Worm (Caenorhabditis elegans): Measurements from ENCODE around the gene tes-1.

Gene tes-1

ce11 chrIV:7451345-7451744 is at the start of gene tes-1:
TSS of gene tes-1 (minus strand) at chrIV:7451445.
- TF ChIP-seq nhr-67 (tag; optimal IDR thresholded peaks at IDR 0.05) (no peak), fos-1 (tag; optimal IDR thresholded peaks at IDR 0.05) (no peak), zag-1 (tag; optimal IDR thresholded peaks at IDR 0.05) (no peak), ceh-82 (tag; optimal IDR thresholded peaks at IDR 0.05) (no peak), elt-3 (tag; optimal IDR thresholded peaks at IDR 0.05) (no peak), fkh-10 (GFP tag; optimal IDR thresholded peaks at IDR 0.05) (no peak), mml-1 (tag; optimal IDR thresholded peaks at IDR 0.05) (no peak)

DNA sequence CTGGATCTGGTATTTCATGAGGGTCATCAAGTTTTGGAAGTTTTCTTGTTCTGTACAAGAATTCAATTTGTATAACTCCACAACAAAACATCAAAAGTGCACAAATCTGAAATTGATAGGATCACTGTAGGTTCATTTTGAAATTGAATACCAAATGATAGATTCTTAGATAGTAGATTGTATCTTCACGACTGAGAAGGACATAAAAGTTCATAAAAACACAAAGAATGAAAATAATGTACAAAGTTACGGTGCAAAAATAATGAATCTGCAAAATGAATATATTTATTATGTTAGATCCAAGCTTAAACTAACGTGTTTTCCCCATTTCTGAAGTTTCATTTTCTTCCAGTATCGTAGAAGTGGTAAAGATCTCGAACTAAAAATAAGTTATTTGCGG is 49.7 kb upstream of the tes-1 start:
- TF ChIP-seq zag-1 (tag; optimal IDR thresholded peaks at IDR 0.05) (no peak), aly-2 (tag; optimal IDR thresholded peaks at IDR 0.05) (no peak), elt-1 (tag; optimal IDR thresholded peaks at IDR 0.05) (peak; percentile 64)

ce11 chrIV:7499302-7499701 is 48.1 kb upstream of the tes-1 start:
- no peak for TF ChIP-seq zag-1 (tag; optimal IDR thresholded peaks at IDR 0.05)
- TF ChIP-seq snpc-4 (tag; optimal IDR thresholded peaks at IDR 0.05) = peak; percentile 63

DNA sequence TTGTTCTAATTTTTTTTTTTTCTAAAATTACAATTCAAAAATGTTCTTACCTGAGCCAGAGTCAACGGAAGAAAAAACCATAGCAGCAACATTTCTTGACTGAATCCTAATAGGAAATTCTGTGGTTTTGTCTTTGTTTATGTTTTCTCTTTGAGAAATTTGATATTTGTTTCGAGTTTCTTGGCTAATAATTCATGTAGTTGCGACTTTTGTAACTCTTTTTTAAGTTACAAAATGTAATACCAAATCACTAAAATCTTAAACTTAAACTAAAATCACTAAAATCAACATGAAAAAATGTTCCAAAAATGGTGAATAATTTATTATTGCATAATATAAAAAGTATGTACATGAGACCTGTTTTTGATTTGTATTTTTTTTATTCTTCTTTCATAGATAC is 46.5 kb upstream of the tes-1 start, which contains the start of gene egas-4:
Gene egas-4, minus strand, starts transcription at position 101 of the 400 bp plus-strand sequence.
- no peak for TF ChIP-seq nhr-77 (tag; optimal IDR thresholded peaks at IDR 0.05)
- TF ChIP-seq ztf-4 (tag; optimal IDR thresholded peaks at IDR 0.05) = no peak
- TF ChIP-seq fkh-2 (tag; optimal IDR thresholded peaks at IDR 0.05) = no peak
- TF ChIP-seq eor-1 (tag; optimal IDR thresholded peaks at IDR 0.05) = no peak
- no peak for TF ChIP-seq pha-4 (tag; optimal IDR thresholded peaks at IDR 0.05)

ce11 chrIV:7497205-7497604 is 46.0 kb upstream of the tes-1 start:
- TF ChIP-seq elt-2 (tag; optimal IDR thresholded peaks at IDR 0.05) = peak; percentile 50
- no peak for TF ChIP-seq ceh-28 (tag; optimal IDR thresholded peaks at IDR 0.05)
- peak; percentile 52 for TF ChIP-seq pqm-1 (tag; optimal IDR thresholded peaks at IDR 0.05)
- TF ChIP-seq lin-39 (tag; optimal IDR thresholded peaks at IDR 0.05) = no peak

ce11 chrIV:7491464-7491863 is 40.2 kb upstream of the tes-1 start, which contains the start of gene F55G1.1:
TSS of gene F55G1.1 (plus strand) at chrIV:7491764.
- TF ChIP-seq tbx-2 (tag; optimal IDR thresholded peaks at IDR 0.05) = no peak
- TF ChIP-seq zag-1 (tag; optimal IDR thresholded peaks at IDR 0.05) = no peak
- TF ChIP-seq nhr-23 (tag; optimal IDR thresholded peaks at IDR 0.05) = no peak
- no peak for TF ChIP-seq snpc-4 (tag; optimal IDR thresholded peaks at IDR 0.05)
- no peak for TF ChIP-seq ceh-9 (tag; optimal IDR thresholded peaks at IDR 0.05)
- no peak for TF ChIP-seq fkh-2 (tag; optimal IDR thresholded peaks at IDR 0.05)
- TF ChIP-seq fos-1 (tag; optimal IDR thresholded peaks at IDR 0.05) = no peak
- TF ChIP-seq nhr-11 (tag; optimal IDR thresholded peaks at IDR 0.05) = no peak
- TF ChIP-seq ztf-4 (tag; optimal IDR thresholded peaks at IDR 0.05) = no peak
- no peak for TF ChIP-seq ceh-28 (tag; optimal IDR thresholded peaks at IDR 0.05)

DNA sequence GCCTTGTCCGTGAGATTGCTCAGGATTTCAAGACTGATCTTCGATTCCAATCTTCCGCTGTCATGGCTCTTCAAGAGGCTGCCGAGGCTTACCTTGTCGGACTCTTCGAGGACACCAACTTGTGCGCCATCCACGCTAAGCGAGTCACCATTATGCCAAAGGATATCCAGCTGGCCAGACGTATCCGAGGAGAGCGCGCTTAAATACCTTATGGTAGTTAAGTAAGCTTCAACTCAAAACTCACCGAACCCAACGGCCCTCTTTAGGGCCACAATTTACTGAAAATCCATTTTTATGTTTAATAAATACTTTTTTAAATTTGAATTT is 37.2 kb upstream of the tes-1 start:
- no peak for TF ChIP-seq elt-2 (tag; optimal IDR thresholded peaks at IDR 0.05)
- TF ChIP-seq nfya-1 (tag; optimal IDR thresholded peaks at IDR 0.05; ENCODE audit: insufficient read depth) = no peak
- TF ChIP-seq lin-15B (tag; optimal IDR thresholded peaks at IDR 0.05) = no peak
- no peak for TF ChIP-seq ZK546.5 (tag; optimal IDR thresholded peaks at IDR 0.05)
- no peak for TF ChIP-seq eor-1 (tag; optimal IDR thresholded peaks at IDR 0.05)
- no peak for TF ChIP-seq nhr-11 (tag; optimal IDR thresholded peaks at IDR 0.05)
- TF ChIP-seq aly-2 (tag; optimal IDR thresholded peaks at IDR 0.05) = no peak
- TF ChIP-seq nhr-23 (tag; optimal IDR thresholded peaks at IDR 0.05) = no peak
- no peak for TF ChIP-seq fkh-10 (GFP tag; optimal IDR thresholded peaks at IDR 0.05)
- TF ChIP-seq ceh-16 (tag; optimal IDR thresholded peaks at IDR 0.05) = no peak
- TF ChIP-seq nhr-28 (tag; optimal IDR thresholded peaks at IDR 0.05) = no peak
- no peak for TF ChIP-seq mdl-1 (tag; optimal IDR thresholded peaks at IDR 0.05)

Data from whole organism, L3 larva.